Worm (Caenorhabditis elegans) whole organism, L4 larva: ENCODE data around the gene madf-9.

ENCODE experiments used
- ama-1 ChIP-seq: fragments of 150-350 bp; optimal IDR thresholded peaks from 2 replicates; lab custom pipeline; 2014; ENCODE audit warnings: inconsistent platforms, mixed read lengths
- ceh-62 ChIP-seq: sonication (generic microtip); optimal IDR thresholded peaks from 2 replicates; lab custom pipeline; 2017; ENCODE audit warnings: missing biosample characterization, missing genetic modification characterization
- fos-1 ChIP-seq: fragments of 150-350 bp; optimal IDR thresholded peaks from 2 replicates; lab custom pipeline; 2014; ENCODE audit warnings: missing biosample characterization, missing genetic modification characterization
- hlh-11 ChIP-seq: fragments of 200-800 bp; sonication (Bioruptor generic); optimal IDR thresholded peaks from 2 replicates; lab custom pipeline; 2018; ENCODE audit warnings: mild to moderate bottlenecking, missing genetic modification characterization, missing compliant biosample characterization
- hlh-30 ChIP-seq: sonication (generic microtip); optimal IDR thresholded peaks from 2 replicates; lab custom pipeline; 2017; ENCODE audit warnings: antibody characterized with exemption, mild to moderate bottlenecking, missing genetic modification characterization, missing compliant biosample characterization; ENCODE audit not compliant: insufficient read depth
- nhr-76 ChIP-seq: fragments of 150-350 bp; optimal IDR thresholded peaks from 2 replicates; lab custom pipeline; 2014; ENCODE audit warnings: missing biosample characterization, missing genetic modification characterization
- unc-39 ChIP-seq: sonication (generic microtip); optimal IDR thresholded peaks from 2 replicates; lab custom pipeline; 2017; ENCODE audit warnings: missing biosample characterization, missing genetic modification characterization
- ztf-11 ChIP-seq: fragments of 150-350 bp; optimal IDR thresholded peaks from 2 replicates; lab custom pipeline; 2014; ENCODE audit warnings: missing biosample characterization, missing genetic modification characterization

ce11 chrIV:3645487-3645886 lies 8.6 kb downstream of the madf-9 start:
- TF ChIP-seq ceh-62 (tag; lab: Kevin White, UChicago) = no peak
- TF ChIP-seq ama-1 = no peak
- TF ChIP-seq nhr-76 (tag; lab: Kevin White, UChicago) = no peak
- TF ChIP-seq ztf-11 = no peak
- no peak for TF ChIP-seq hlh-11
- TF ChIP-seq hlh-30 (tag; lab: Kevin White, UChicago) = no peak
- no peak for TF ChIP-seq fos-1 (tag; lab: Kevin White, UChicago)
- no peak for TF ChIP-seq unc-39 (tag; lab: Kevin White, UChicago)
